Worm (Caenorhabditis elegans) whole organism, mixed stage, embryonic: Measurements from ENCODE around the gene lys-4.

Source experiments
- M03D4.4 ChIP-seq: sonication (generic microtip); optimal IDR thresholded peaks from 2 replicates; lab custom pipeline; 2017; ENCODE audit warnings: mild to moderate bottlenecking, missing genetic modification characterization, missing compliant biosample characterization
- bed-3 ChIP-seq: fragments of 200-800 bp; sonication (Bioruptor generic); optimal IDR thresholded peaks from 3 replicates; lab custom pipeline; 2018; ENCODE audit warnings: mild to moderate bottlenecking, missing genetic modification characterization, moderate library complexity, missing compliant biosample characterization
- blmp-1 ChIP-seq: fragments of 150-350 bp; optimal IDR thresholded peaks from 2 replicates; lab custom pipeline; 2014; ENCODE audit warnings: missing biosample characterization, missing genetic modification characterization
- ceh-43 ChIP-seq: fragments of 200-800 bp; sonication (Bioruptor generic); optimal IDR thresholded peaks from 2 replicates; lab custom pipeline; 2018; ENCODE audit warnings: mild to moderate bottlenecking, missing genetic modification characterization, moderate library complexity, missing compliant biosample characterization
- ceh-83 ChIP-seq: fragments of 200-800 bp; sonication (Bioruptor generic); optimal IDR thresholded peaks from 2 replicates; lab custom pipeline; 2018; ENCODE audit warnings: mild to moderate bottlenecking, missing genetic modification characterization, missing compliant biosample characterization
- ces-1 ChIP-seq: fragments of 150-350 bp; optimal IDR thresholded peaks from 2 replicates; lab custom pipeline; 2014; ENCODE audit warnings: missing biosample characterization, missing genetic modification reagents, missing genetic modification characterization
- drap-1 ChIP-seq: fragments of 200-800 bp; sonication (Bioruptor generic); optimal IDR thresholded peaks from 3 replicates; lab custom pipeline; 2018; ENCODE audit warnings: mild to moderate bottlenecking, missing genetic modification characterization, missing compliant biosample characterization
- flh-1 ChIP-seq: fragments of 200-800 bp; sonication (Bioruptor generic); optimal IDR thresholded peaks from 2 replicates; lab custom pipeline; 2018; ENCODE audit warnings: mild to moderate bottlenecking, missing genetic modification characterization, moderate library complexity, missing compliant biosample characterization
- ham-2 ChIP-seq: fragments of 200-800 bp; sonication (Bioruptor generic); optimal IDR thresholded peaks from 2 replicates; lab custom pipeline; 2018; ENCODE audit warnings: mild to moderate bottlenecking, missing genetic modification characterization, missing compliant biosample characterization
- hlh-1 ChIP-seq: fragments of 150-350 bp; optimal IDR thresholded peaks from 2 replicates; lab custom pipeline; 2014; ENCODE audit warnings: missing biosample characterization, missing genetic modification reagents, missing genetic modification characterization
- lin-13 ChIP-seq: fragments of 150-350 bp; optimal IDR thresholded peaks from 2 replicates; lab custom pipeline; 2014; ENCODE audit warnings: missing biosample characterization, missing genetic modification characterization
- lin-32 ChIP-seq: fragments of 200-800 bp; sonication (Bioruptor generic); optimal IDR thresholded peaks from 2 replicates; lab custom pipeline; 2018; ENCODE audit warnings: mild to moderate bottlenecking, missing genetic modification characterization, missing compliant biosample characterization
- lsy-2 ChIP-seq: fragments of 150-350 bp; optimal IDR thresholded peaks from 2 replicates; lab custom pipeline; 2014; ENCODE audit warnings: missing biosample characterization, missing genetic modification characterization
- mab-5 ChIP-seq: fragments of 150-350 bp; optimal IDR thresholded peaks from 2 replicates; lab custom pipeline; 2014; ENCODE audit warnings: missing biosample characterization, missing genetic modification characterization
- mep-1 ChIP-seq: fragments of 150-350 bp; optimal IDR thresholded peaks from 2 replicates; lab custom pipeline; 2017; ENCODE audit warnings: missing biosample characterization, missing genetic modification reagents, missing genetic modification characterization, inconsistent platforms
- mls-2 ChIP-seq: sonication (generic microtip); optimal IDR thresholded peaks from 2 replicates; lab custom pipeline; 2016; ENCODE audit warnings: mild to moderate bottlenecking, missing genetic modification characterization, moderate library complexity, missing compliant biosample characterization
- nhr-12 ChIP-seq: fragments of 150-350 bp; optimal IDR thresholded peaks from 2 replicates; lab custom pipeline; 2014; ENCODE audit warnings: missing biosample characterization, missing genetic modification characterization
- nhr-2 ChIP-seq: fragments of 150-350 bp; optimal IDR thresholded peaks from 2 replicates; lab custom pipeline; 2014; ENCODE audit warnings: missing biosample characterization, missing genetic modification characterization
- nhr-237 ChIP-seq: fragments of 150-350 bp; optimal IDR thresholded peaks from 2 replicates; lab custom pipeline; 2014; ENCODE audit warnings: missing biosample characterization, missing genetic modification characterization
- nhr-28 ChIP-seq: fragments of 150-350 bp; optimal IDR thresholded peaks from 2 replicates; lab custom pipeline; 2014; ENCODE audit warnings: missing biosample characterization, missing genetic modification characterization
- nhr-76 ChIP-seq: sonication (generic microtip); optimal IDR thresholded peaks from 2 replicates; lab custom pipeline; 2017; ENCODE audit warnings: missing biosample characterization, missing genetic modification characterization
- pha-4 ChIP-seq: fragments of 150-350 bp; optimal IDR thresholded peaks from 2 replicates; lab custom pipeline; 2018; ENCODE audit warnings: missing biosample characterization, missing genetic modification reagents, missing genetic modification characterization
- snpc-4 ChIP-seq: fragments of 150-350 bp; optimal IDR thresholded peaks from 2 replicates; lab custom pipeline; 2014; ENCODE audit warnings: missing biosample characterization, missing genetic modification characterization
- sptf-1 ChIP-seq: sonication (generic microtip); optimal IDR thresholded peaks from 2 replicates; lab custom pipeline; 2017; ENCODE audit warnings: mild to moderate bottlenecking, missing genetic modification characterization, moderate library complexity, missing compliant biosample characterization
- tbx-8 ChIP-seq: fragments of 200-800 bp; sonication (Bioruptor generic); optimal IDR thresholded peaks from 2 replicates; lab custom pipeline; 2018; ENCODE audit warnings: mild to moderate bottlenecking, missing genetic modification characterization, moderate library complexity, missing compliant biosample characterization
- unc-62 ChIP-seq: fragments of 150-350 bp; optimal IDR thresholded peaks from 2 replicates; lab custom pipeline; 2014; ENCODE audit warnings: missing biosample characterization, missing genetic modification reagents, missing genetic modification characterization
- ztf-11 ChIP-seq: fragments of 150-350 bp; optimal IDR thresholded peaks from 2 replicates; lab custom pipeline; 2014; ENCODE audit warnings: missing biosample characterization, missing genetic modification characterization

Gene lys-4

ce11 chrIV:11623060-11623459, at the start of gene lys-4:
Gene lys-4 (minus strand): TSS chrIV:11623174.
- TF ChIP-seq drap-1 (no peak), nhr-2 (no peak), nhr-28 (tag; lab: Kevin White, UChicago) (no peak), mls-2 (tag; lab: Kevin White, UChicago) (no peak), lin-32 (no peak), blmp-1 (no peak), ceh-83 (GFP tag; lab: Kevin White, UChicago) (no peak), bed-3 (GFP tag; lab: Kevin White, UChicago) (no peak), ces-1 (GFP tag; lab: Kevin White, UChicago) (no peak), ham-2 (GFP tag; lab: Kevin White, UChicago) (no peak), snpc-4 (tag; lab: Kevin White, UChicago) (no peak), tbx-8 (no peak)

ce11 chrIV:11668001-11668400, 45.0 kb upstream of the lys-4 start, which contains the start of gene atg-4.2:
Gene atg-4.2 (plus strand): TSS chrIV:11668024.
- TF ChIP-seq ztf-11 (tag; lab: Kevin White, UChicago) (no peak), ceh-43 (GFP tag; lab: Kevin White, UChicago) (no peak), blmp-1 (no peak), nhr-2 (no peak)

ce11 chrIV:11665010-11665409, 42.0 kb upstream of the lys-4 start, which contains the start of gene ZK809.9:
Gene ZK809.9 (plus strand): TSS chrIV:11665310.
- TF ChIP-seq snpc-4 (tag; lab: Kevin White, UChicago) = no peak
- no peak for TF ChIP-seq hlh-1 (tag; lab: Kevin White, UChicago)
- no peak for TF ChIP-seq ham-2 (GFP tag; lab: Kevin White, UChicago)
- TF ChIP-seq lin-32 = no peak
- TF ChIP-seq mab-5 (tag; lab: Kevin White, UChicago) = no peak
- TF ChIP-seq lin-13 (tag; lab: Kevin White, UChicago) = no peak
- TF ChIP-seq unc-62 (GFP tag; lab: Kevin White, UChicago) = no peak
- TF ChIP-seq nhr-28 (tag; lab: Kevin White, UChicago) = no peak
- TF ChIP-seq ceh-43 (GFP tag; lab: Kevin White, UChicago) = no peak
- no peak for TF ChIP-seq nhr-237 (tag; lab: Kevin White, UChicago)
- no peak for TF ChIP-seq blmp-1
- no peak for TF ChIP-seq mep-1 (tag; lab: Kevin White, UChicago)
- TF ChIP-seq sptf-1 (tag; lab: Kevin White, UChicago) = no peak
- TF ChIP-seq bed-3 (GFP tag; lab: Kevin White, UChicago) = no peak
- TF ChIP-seq nhr-76 (tag; lab: Kevin White, UChicago) = no peak
- no peak for TF ChIP-seq flh-1 (GFP tag; lab: Kevin White, UChicago)
- no peak for TF ChIP-seq ceh-83 (GFP tag; lab: Kevin White, UChicago)
- TF ChIP-seq lsy-2 (tag; lab: Kevin White, UChicago) = no peak
- TF ChIP-seq nhr-2 = no peak

ce11 chrIV:11659794-11660312, 36.9 kb upstream of the lys-4 start, which contains the start of gene ZK792.1:
Gene ZK792.1 (plus strand): TSS chrIV:11659844.
- TF ChIP-seq bed-3 (GFP tag; lab: Kevin White, UChicago) (no peak), ces-1 (GFP tag; lab: Kevin White, UChicago) (no peak), flh-1 (GFP tag; lab: Kevin White, UChicago) (no peak)

ce11 chrIV:11656144-11656780, 33.3 kb upstream of the lys-4 start, which contains the start of gene ZK809.5:
Gene ZK809.5 (plus strand): TSS chrIV:11656730.
- TF ChIP-seq ces-1 (GFP tag; lab: Kevin White, UChicago) (peak; percentile 21), ham-2 (GFP tag; lab: Kevin White, UChicago) (peak; percentile 20), snpc-4 (tag; lab: Kevin White, UChicago) (no peak), ceh-43 (GFP tag; lab: Kevin White, UChicago) (peak; percentile 13)

ce11 chrIV:11655370-11655769, 32.4 kb upstream of the lys-4 start, which contains the start of gene ent-1:
Gene ent-1 (minus strand): TSS chrIV:11655470.
- TF ChIP-seq M03D4.4 (tag; lab: Kevin White, UChicago) (no peak), lin-13 (tag; lab: Kevin White, UChicago) (no peak), pha-4 (no peak), nhr-237 (tag; lab: Kevin White, UChicago) (no peak), nhr-76 (tag; lab: Kevin White, UChicago) (no peak), ceh-83 (GFP tag; lab: Kevin White, UChicago) (no peak), snpc-4 (tag; lab: Kevin White, UChicago) (no peak), lin-32 (no peak), flh-1 (GFP tag; lab: Kevin White, UChicago) (no peak), drap-1 (no peak), mep-1 (tag; lab: Kevin White, UChicago) (no peak), nhr-12 (no peak), hlh-1 (tag; lab: Kevin White, UChicago) (no peak), ham-2 (GFP tag; lab: Kevin White, UChicago) (no peak)
